Fruit fly (Drosophila melanogaster) whole organism, embryonic: ENCODE data around the gene CG32713.

Experiments used
- Bdp1 ChIP-seq: fragments of 200-800 bp; sonication (Bioruptor generic); optimal IDR thresholded peaks from 3 replicates; lab custom pipeline; 2016; ENCODE audit warnings: missing biosample characterization, missing genetic modification characterization
- CG10462 ChIP-seq: fragments of 200-800 bp; sonication (Bioruptor generic); optimal IDR thresholded peaks from 2 replicates; lab custom pipeline; 2016; ENCODE audit warnings: missing biosample characterization, missing genetic modification characterization
- CG13775 ChIP-seq: fragments of 200-800 bp; sonication (Bioruptor generic); optimal IDR thresholded peaks from 3 replicates; lab custom pipeline; 2017; ENCODE audit warnings: missing biosample characterization, mild to moderate bottlenecking, missing genetic modification characterization
- CG14710 ChIP-seq: fragments of 200-800 bp; sonication (Bioruptor generic); optimal IDR thresholded peaks from 3 replicates; lab custom pipeline; 2019; ENCODE audit warnings: missing biosample characterization, mild to moderate bottlenecking, missing genetic modification characterization, moderate library complexity
- CG15073 ChIP-seq: fragments of 200-800 bp; sonication (Bioruptor generic); optimal IDR thresholded peaks from 2 replicates; lab custom pipeline; 2016; ENCODE audit warnings: missing biosample characterization, missing genetic modification characterization
- CG1529 ChIP-seq: fragments of 200-800 bp; sonication (Bioruptor generic); optimal IDR thresholded peaks from 3 replicates; lab custom pipeline; 2018; ENCODE audit warnings: missing biosample characterization, missing genetic modification characterization
- CG1603 ChIP-seq: fragments of 200-800 bp; sonication (Bioruptor generic); optimal IDR thresholded peaks from 2 replicates; lab custom pipeline; 2019; ENCODE audit warnings: missing biosample characterization, mild to moderate bottlenecking, missing genetic modification characterization, moderate library complexity
- CG2129 ChIP-seq: fragments of 200-800 bp; sonication (Bioruptor generic); IDR thresholded peaks from 2 replicates; pipeline ENCODE4 v1.3.6; 2022; ENCODE audit warnings: missing biosample characterization, missing genetic modification characterization; ENCODE audit not compliant: partially characterized antibody
- CG32772 ChIP-seq: fragments of 200-800 bp; sonication (Bioruptor generic); IDR thresholded peaks from 2 replicates; pipeline ENCODE4 v1.3.6; 2022; ENCODE audit warnings: missing biosample characterization, missing genetic modification characterization
- CG34422 ChIP-seq: fragments of 200-800 bp; sonication (Bioruptor generic); IDR thresholded peaks from 3 replicates; pipeline ENCODE4 v1.3.6; 2022; ENCODE audit warnings: missing biosample characterization, missing genetic modification characterization
- CG3726 ChIP-seq: fragments of 200-800 bp; sonication (Bioruptor generic); IDR thresholded peaks from 3 replicates; pipeline ENCODE4, ENCODE4 v1.3.6; 2022; ENCODE audit warnings: missing biosample characterization, missing genetic modification characterization
- CG4404 ChIP-seq: fragments of 200-800 bp; sonication (Bioruptor generic); IDR thresholded peaks from 2 replicates; pipeline ENCODE4 v1.3.6; 2022; ENCODE audit warnings: missing biosample characterization, missing genetic modification characterization
- CG4707 ChIP-seq: fragments of 200-800 bp; sonication (Bioruptor generic); optimal IDR thresholded peaks from 2 replicates; lab custom pipeline; 2018; ENCODE audit warnings: missing biosample characterization, mild to moderate bottlenecking, missing genetic modification characterization, moderate library complexity
- CG5180 ChIP-seq: fragments of 200-800 bp; sonication (Bioruptor generic); optimal IDR thresholded peaks from 3 replicates; lab custom pipeline; 2017; ENCODE audit warnings: missing biosample characterization, missing genetic modification characterization, mild to moderate bottlenecking, moderate library complexity, missing genetic modification reagents
- CG5245 ChIP-seq: fragments of 200-800 bp; sonication (Bioruptor generic); optimal IDR thresholded peaks from 3 replicates; lab custom pipeline; 2016; ENCODE audit warnings: missing biosample characterization, missing genetic modification characterization
- CG5953 ChIP-seq: fragments of 200-800 bp; sonication (Bioruptor generic); IDR thresholded peaks from 2 replicates; pipeline ENCODE4 v1.3.6; 2022; ENCODE audit warnings: missing biosample characterization, missing genetic modification characterization
- CG6175 ChIP-seq: fragments of 200-800 bp; sonication (Bioruptor generic); IDR thresholded peaks from 3 replicates; pipeline ENCODE4 v1.3.6; 2022; ENCODE audit warnings: missing biosample characterization, missing genetic modification characterization
- CG7271 ChIP-seq: fragments of 200-800 bp; sonication (Bioruptor generic); optimal IDR thresholded peaks from 2 replicates; lab custom pipeline; 2018; ENCODE audit warnings: missing biosample characterization, mild to moderate bottlenecking, missing genetic modification characterization, moderate library complexity
- CG7786 ChIP-seq: fragments of 200-800 bp; sonication (Bioruptor generic); optimal IDR thresholded peaks from 2 replicates; lab custom pipeline; 2016; ENCODE audit warnings: missing biosample characterization, missing genetic modification characterization
- CrebB ChIP-seq: fragments of 200-800 bp; sonication (Bioruptor generic); optimal IDR thresholded peaks from 3 replicates; lab custom pipeline; 2018; ENCODE audit warnings: missing biosample characterization, mild to moderate bottlenecking, missing genetic modification characterization
- Doc2 ChIP-seq: fragments of 200-800 bp; sonication (Bioruptor generic); IDR thresholded peaks from 2 replicates; pipeline ENCODE4 v1.3.6; 2022; ENCODE audit warnings: missing biosample characterization, missing genetic modification characterization
- Drgx ChIP-seq: fragments of 200-800 bp; sonication (Bioruptor generic); IDR thresholded peaks from 2 replicates; pipeline ENCODE4 v1.3.6; 2022; ENCODE audit warnings: missing biosample characterization, missing genetic modification characterization
- Ets65A ChIP-seq: fragments of 200-800 bp; sonication (Bioruptor generic); peaks from one replicate; lab custom pipeline; 2016; ENCODE audit warnings: missing biosample characterization, missing genetic modification characterization
- HHEX ChIP-seq: fragments of 200-800 bp; sonication (Bioruptor generic); optimal IDR thresholded peaks from 3 replicates; lab custom pipeline; 2017; ENCODE audit warnings: missing biosample characterization, mild to moderate bottlenecking, missing genetic modification characterization, missing genetic modification reagents
- HLHmδ ChIP-seq: fragments of 200-800 bp; sonication (Bioruptor generic); optimal IDR thresholded peaks from 2 replicates; lab custom pipeline; 2018; ENCODE audit warnings: missing biosample characterization, mild to moderate bottlenecking, missing genetic modification characterization, moderate library complexity
- Hmx ChIP-seq: fragments of 200-800 bp; sonication (Bioruptor generic); optimal IDR thresholded peaks from 2 replicates; lab custom pipeline; 2016; ENCODE audit warnings: missing biosample characterization, missing genetic modification characterization
- Hsf ChIP-seq: fragments of 200-800 bp; sonication (Bioruptor generic); optimal IDR thresholded peaks from 3 replicates; lab custom pipeline; 2016; ENCODE audit warnings: missing biosample characterization, missing genetic modification characterization
- Lpt ChIP-seq: fragments of >200 bp; optimal IDR thresholded peaks from 2 replicates; lab custom pipeline; 2018; ENCODE audit warnings: missing biosample characterization, missing genetic modification characterization
- MBD-R2 ChIP-seq: fragments of 200-800 bp; sonication (Bioruptor generic); IDR thresholded peaks from 2 replicates; pipeline ENCODE4 v1.3.6; 2022; ENCODE audit warnings: missing biosample characterization, missing genetic modification characterization
- Mes4 ChIP-seq: fragments of 200-800 bp; sonication (Bioruptor generic); optimal IDR thresholded peaks from 2 replicates; lab custom pipeline; 2016; ENCODE audit warnings: missing biosample characterization, missing genetic modification characterization
- Poxn ChIP-seq: fragments of 200-800 bp; sonication (Bioruptor generic); IDR thresholded peaks from 2 replicates; pipeline ENCODE4 v1.3.6; 2022; ENCODE audit warnings: missing biosample characterization, missing genetic modification characterization
- Scr ChIP-seq: fragments of 200-800 bp; sonication (Bioruptor generic); IDR thresholded peaks from 2 replicates; pipeline ENCODE4 v1.3.6; 2022; ENCODE audit warnings: missing biosample characterization, missing genetic modification characterization; ENCODE audit not compliant: partially characterized antibody
- aop ChIP-seq: fragments of 200-800 bp; sonication (Bioruptor generic); IDR thresholded peaks from 2 replicates; pipeline ENCODE4 v1.3.6; 2022; ENCODE audit warnings: missing biosample characterization, missing genetic modification characterization
- bbx ChIP-seq: fragments of 200-800 bp; sonication (Bioruptor generic); IDR thresholded peaks from 2 replicates; pipeline ENCODE4 v1.3.6; 2022; ENCODE audit warnings: missing biosample characterization, missing genetic modification characterization; ENCODE audit not compliant: partially characterized antibody
- bigmax ChIP-seq: fragments of 200-800 bp; sonication (Bioruptor generic); optimal IDR thresholded peaks from 2 replicates; lab custom pipeline; 2018; ENCODE audit warnings: missing biosample characterization, mild to moderate bottlenecking, missing genetic modification characterization
- cad ChIP-seq: fragments of >200 bp; optimal IDR thresholded peaks from 2 replicates; lab custom pipeline; 2017; ENCODE audit warnings: missing biosample characterization, missing genetic modification characterization
- cato ChIP-seq: fragments of 200-800 bp; sonication (Bioruptor generic); optimal IDR thresholded peaks from 2 replicates; lab custom pipeline; 2016; ENCODE audit warnings: missing biosample characterization, missing genetic modification characterization, borderline replicate concordance
- chif ChIP-seq, 2 experiments: fragments of 200-800 bp; sonication (Bioruptor generic); optimal IDR thresholded peaks; 3 replicates each; lab custom pipeline; 2016; ENCODE audit warnings: missing biosample characterization in 2 of 2, missing genetic modification characterization in 2 of 2
- chm ChIP-seq: fragments of 200-800 bp; sonication (Bioruptor generic); IDR thresholded peaks from 2 replicates; pipeline ENCODE4 v1.3.6; 2022; ENCODE audit warnings: missing biosample characterization, missing genetic modification characterization
- ci ChIP-seq: fragments of 200-800 bp; sonication (Bioruptor generic); IDR thresholded peaks from 3 replicates; pipeline ENCODE4 v1.3.6; 2022; ENCODE audit warnings: missing biosample characterization, missing genetic modification characterization
- grau ChIP-seq: fragments of 200-800 bp; optimal IDR thresholded peaks from 3 replicates; lab custom pipeline; 2019; ENCODE audit warnings: missing biosample characterization, mild to moderate bottlenecking, missing genetic modification characterization, moderate library complexity
- ham ChIP-seq: fragments of 200-800 bp; sonication (Bioruptor generic); IDR thresholded peaks from 2 replicates; pipeline ENCODE4 v1.3.6; 2022; ENCODE audit warnings: missing biosample characterization, missing genetic modification characterization
- pfk ChIP-seq: fragments of 200-800 bp; sonication (Bioruptor generic); optimal IDR thresholded peaks from 2 replicates; lab custom pipeline; 2018; ENCODE audit warnings: missing biosample characterization, mild to moderate bottlenecking, missing genetic modification characterization, moderate library complexity
- shn ChIP-seq: fragments of 200-800 bp; sonication (Bioruptor generic); optimal IDR thresholded peaks from 3 replicates; lab custom pipeline; 2016; ENCODE audit warnings: missing biosample characterization, missing genetic modification characterization
- tap ChIP-seq: fragments of 200-800 bp; optimal IDR thresholded peaks from 3 replicates; lab custom pipeline; 2019; ENCODE audit warnings: missing biosample characterization, mild to moderate bottlenecking, missing genetic modification characterization, moderate library complexity
- tin ChIP-seq: fragments of 200-800 bp; sonication (Bioruptor generic); optimal IDR thresholded peaks from 3 replicates; lab custom pipeline; 2016; ENCODE audit warnings: missing biosample characterization, missing genetic modification characterization
- trem ChIP-seq: fragments of 200-800 bp; optimal IDR thresholded peaks from 3 replicates; lab custom pipeline; 2019; ENCODE audit warnings: missing biosample characterization, mild to moderate bottlenecking, missing genetic modification characterization, moderate library complexity
- trh ChIP-seq: fragments of 200-800 bp; sonication (Bioruptor generic); optimal IDR thresholded peaks from 2 replicates; lab custom pipeline; 2016; ENCODE audit warnings: missing biosample characterization, missing genetic modification characterization
- unpg ChIP-seq: fragments of 200-800 bp; sonication (Bioruptor generic); optimal IDR thresholded peaks from 3 replicates; lab custom pipeline; 2018; ENCODE audit warnings: missing biosample characterization, mild to moderate bottlenecking, missing genetic modification characterization, moderate library complexity
- zen2 ChIP-seq: fragments of 200-800 bp; sonication (Bioruptor generic); IDR thresholded peaks from 3 replicates; pipeline ENCODE4 v1.3.6; 2022; ENCODE audit warnings: missing biosample characterization, missing genetic modification characterization; ENCODE audit not compliant: partially characterized antibody
- zfh1 ChIP-seq: fragments of 200-800 bp; sonication (Bioruptor generic); IDR thresholded peaks from 3 replicates; pipeline ENCODE4 v1.3.6; 2022; ENCODE audit warnings: missing biosample characterization, missing genetic modification characterization

The CG32713 gene

dm6 chrX:8455019-8455555 lies 2.3 kb downstream of the CG32713 start, which contains the start of gene org-1 (continued):
- TF ChIP-seq zen2 (GFP tag; lab: Robert Waterston, UW) (no peak), trh (GFP tag; lab: Kevin White, UChicago) (peak; percentile 81), CG5180 (peak; percentile 81), HHEX (peak; percentile 89), CG3726 (GFP tag; lab: Robert Waterston, UW) (peak; percentile 96), CG2129 (GFP tag; lab: Robert Waterston, UW) (no peak), Hsf (GFP tag; lab: Kevin White, UChicago) (peak; percentile 91), CG1529 (peak; percentile 94), MBD-R2 (GFP tag; lab: Robert Waterston, UW) (peak; percentile 89), Lpt (no peak), Mes4 (peak; percentile 67), unpg (GFP tag; lab: Kevin White, UChicago) (peak; percentile 97), CG1603 (peak; percentile 97), cato (GFP tag; lab: Kevin White, UChicago) (peak; percentile 84), tin (GFP tag; lab: Kevin White, UChicago) (peak; percentile 95), trem (tag; lab: Kevin White, UChicago) (peak; percentile 94), CG13775 (peak; percentile 89), CG7786 (GFP tag; lab: Kevin White, UChicago) (peak; percentile 76), aop (GFP tag; lab: Robert Waterston, UW) (peak; percentile 93), shn (GFP tag; lab: Kevin White, UChicago) (peak; percentile 62), Bdp1 (GFP tag; lab: Kevin White, UChicago) (peak; percentile 46), chif (GFP tag; optimal IDR thresholded peaks at IDR 0.05; lab: Kevin White, UChicago) (peak; percentile 82 to 95), Ets65A (GFP tag; lab: Kevin White, UChicago) (peak; percentile 98), CG4404 (peak; percentile 98), ham (GFP tag; lab: Robert Waterston, UW) (peak; percentile 92), HLHmδ (GFP tag; lab: Kevin White, UChicago) (peak; percentile 7), tap (tag; lab: Kevin White, UChicago) (peak; percentile 95), Poxn (GFP tag; lab: Robert Waterston, UW) (peak; percentile 84), ci (GFP tag; lab: Robert Waterston, UW) (peak; percentile 98), Drgx (GFP tag; lab: Robert Waterston, UW) (peak; percentile 93), Scr (GFP tag; lab: Robert Waterston, UW) (no peak), chm (GFP tag; lab: Robert Waterston, UW) (peak; percentile 99), CG7271 (tag; lab: Kevin White, UChicago) (peak; percentile 79), CG6175 (GFP tag; lab: Robert Waterston, UW) (peak; percentile 93), CG15073 (GFP tag; lab: Kevin White, UChicago) (peak; percentile 76), Doc2 (GFP tag; lab: Robert Waterston, UW) (peak; percentile 86), CrebB (tag; lab: Kevin White, UChicago) (peak; percentile 90), CG5245 (GFP tag; lab: Kevin White, UChicago) (peak; percentile 97), CG5953 (GFP tag; lab: Robert Waterston, UW) (peak; percentile 93), zfh1 (peak; percentile 99), CG14710 (tag; lab: Kevin White, UChicago) (peak; percentile 95), bigmax (GFP tag; lab: Kevin White, UChicago) (peak; percentile 25), grau (tag; lab: Kevin White, UChicago) (peak; percentile 100), CG32772 (GFP tag; lab: Robert Waterston, UW) (peak; percentile 98), cad (no peak), pfk (GFP tag; lab: Kevin White, UChicago) (peak; percentile 22), CG4707 (GFP tag; lab: Kevin White, UChicago) (peak; percentile 83), Hmx (GFP tag; lab: Kevin White, UChicago) (peak; percentile 51), CG34422 (peak; percentile 99), bbx (no peak), CG10462 (peak; percentile 91)
